Worm (Caenorhabditis elegans) whole organism, L4 larva: ENCODE measurements around the gene fzr-1.

ENCODE experiments used
- F26F4.8 ChIP-seq: fragments of 200-800 bp; sonication (Bioruptor generic); conservative IDR thresholded peaks from 2 replicates; pipeline ENCODE4 v1.3.6; 2022; ENCODE audit warnings: missing genetic modification characterization, missing compliant biosample characterization
- F44E2.7 ChIP-seq: fragments of 200-800 bp; sonication (Bioruptor generic); IDR thresholded peaks from 2 replicates; pipeline ENCODE4 v2.1.2; 2022; ENCODE audit warnings: missing genetic modification characterization, missing compliant biosample characterization
- T20F7.1 ChIP-seq: fragments of 200-800 bp; sonication (Bioruptor generic); optimal IDR thresholded peaks from 2 replicates; lab custom pipeline; 2018; ENCODE audit warnings: mild to moderate bottlenecking, missing genetic modification characterization, missing compliant biosample characterization
- Y105C5A.15 ChIP-seq: fragments of 200-800 bp; sonication (Bioruptor generic); IDR thresholded peaks from 2 replicates; pipeline ENCODE4 v1.3.6; 2022; ENCODE audit warnings: missing genetic modification characterization, missing compliant biosample characterization
- Y5F2A.4 ChIP-seq: fragments of 200-800 bp; sonication (Bioruptor generic); optimal IDR thresholded peaks from 2 replicates; lab custom pipeline; 2018; ENCODE audit warnings: mild to moderate bottlenecking, missing genetic modification characterization, missing compliant biosample characterization
- Y75B8A.6 ChIP-seq: fragments of 200-800 bp; sonication (Bioruptor generic); IDR thresholded peaks from 2 replicates; pipeline ENCODE4 v1.3.6; 2022; ENCODE audit warnings: missing genetic modification reagents, missing genetic modification characterization, missing compliant biosample characterization
- ZK337.2 ChIP-seq: fragments of 200-800 bp; sonication (Bioruptor generic); IDR thresholded peaks from 2 replicates; pipeline ENCODE4 v1.3.6; 2022; ENCODE audit warnings: missing genetic modification reagents, missing genetic modification characterization, missing compliant biosample characterization
- ZK546.5 ChIP-seq, 2 experiments: sonication (generic microtip); optimal IDR thresholded peaks; 2 replicates each; lab custom pipeline; 2017; ENCODE audit warnings: missing biosample characterization in 2 of 2, missing genetic modification characterization in 2 of 2
- aha-1 ChIP-seq: fragments of 150-350 bp; peaks from one replicate; lab custom pipeline; 2014; ENCODE audit warnings: missing biosample characterization, missing genetic modification characterization
- aly-2 ChIP-seq: sonication (generic microtip); optimal IDR thresholded peaks from 2 replicates; lab custom pipeline; 2018; ENCODE audit warnings: missing biosample characterization, missing genetic modification characterization
- ama-1 ChIP-seq: fragments of 150-350 bp; optimal IDR thresholded peaks from 2 replicates; lab custom pipeline; 2014; ENCODE audit warnings: inconsistent platforms, mixed read lengths
- ceh-32 ChIP-seq: sonication (generic microtip); optimal IDR thresholded peaks from 2 replicates; lab custom pipeline; 2016; ENCODE audit warnings: mild to moderate bottlenecking, missing genetic modification characterization, missing compliant biosample characterization; ENCODE audit not compliant: poor library complexity
- daf-8 ChIP-seq: fragments of 200-800 bp; sonication (Bioruptor generic); IDR thresholded peaks from 2 replicates; pipeline ENCODE4 v1.3.6; 2022; ENCODE audit warnings: missing genetic modification characterization, missing compliant biosample characterization
- dmd-6 ChIP-seq: fragments of 200-800 bp; sonication (Bioruptor generic); IDR thresholded peaks from 2 replicates; pipeline ENCODE4 v1.3.6; 2022; ENCODE audit warnings: missing genetic modification reagents, missing genetic modification characterization, missing compliant biosample characterization
- dmd-8 ChIP-seq: fragments of 200-800 bp; sonication (Bioruptor generic); IDR thresholded peaks from 2 replicates; pipeline ENCODE4 v1.3.6; 2022; ENCODE audit warnings: missing genetic modification characterization, missing compliant biosample characterization
- egl-43 ChIP-seq: fragments of 200-800 bp; sonication (Bioruptor generic); IDR thresholded peaks from 2 replicates; pipeline ENCODE4 v1.3.6; 2022; ENCODE audit warnings: missing genetic modification reagents, missing genetic modification characterization, missing compliant biosample characterization
- fkh-10 ChIP-seq: fragments of 150-350 bp; optimal IDR thresholded peaks from 2 replicates; lab custom pipeline; 2014; ENCODE audit warnings: missing biosample characterization, missing genetic modification reagents, missing genetic modification characterization
- fos-1 ChIP-seq: fragments of 150-350 bp; optimal IDR thresholded peaks from 2 replicates; lab custom pipeline; 2014; ENCODE audit warnings: missing biosample characterization, missing genetic modification characterization
- hif-1 ChIP-seq, 2 experiments: sonication (generic microtip); optimal IDR thresholded peaks; 2 replicates each; lab custom pipeline; 2016 to 2017; ENCODE audit warnings: missing compliant biosample characterization in 2 of 2, missing genetic modification characterization in 2 of 2, missing genetic modification reagents in 2 of 2, missing genotype in 2 of 2, mild to moderate bottlenecking in 1 of 2
- hlh-11 ChIP-seq: fragments of 200-800 bp; sonication (Bioruptor generic); optimal IDR thresholded peaks from 2 replicates; lab custom pipeline; 2018; ENCODE audit warnings: mild to moderate bottlenecking, missing genetic modification characterization, missing compliant biosample characterization
- hlh-30 ChIP-seq: sonication (generic microtip); optimal IDR thresholded peaks from 2 replicates; lab custom pipeline; 2017; ENCODE audit warnings: antibody characterized with exemption, mild to moderate bottlenecking, missing genetic modification characterization, missing compliant biosample characterization; ENCODE audit not compliant: insufficient read depth
- jun-1 ChIP-seq: fragments of 150-350 bp; optimal IDR thresholded peaks from 2 replicates; lab custom pipeline; 2014; ENCODE audit warnings: missing biosample characterization, missing genetic modification reagents, missing genetic modification characterization
- lin-15B ChIP-seq: fragments of 150-350 bp; sonication (generic microtip); optimal IDR thresholded peaks from 3 replicates; lab custom pipeline; 2014; ENCODE audit warnings: missing biosample characterization, missing genetic modification characterization
- lin-38 ChIP-seq: fragments of 200-800 bp; sonication (Bioruptor generic); IDR thresholded peaks from 2 replicates; pipeline ENCODE4 v1.3.6; 2022; ENCODE audit warnings: missing genetic modification reagents, missing genetic modification characterization, missing compliant biosample characterization
- lin-39 ChIP-seq: fragments of 150-350 bp; optimal IDR thresholded peaks from 2 replicates; lab custom pipeline; 2014; ENCODE audit warnings: missing biosample characterization, missing genetic modification reagents, missing genetic modification characterization
- lsy-2 ChIP-seq, 2 experiments: fragments of 150-350 bp in 1 of 2; sonication (generic microtip) in 1 of 2; optimal IDR thresholded peaks; 2 replicates each; lab custom pipeline; 2014 to 2017; ENCODE audit warnings: missing biosample characterization in 2 of 2, missing genetic modification characterization in 2 of 2
- madf-5 ChIP-seq, 2 experiments: fragments of 200-800 bp; sonication (Bioruptor generic); IDR thresholded peaks; 2 replicates each; pipeline ENCODE4 v1.3.6; 2022; ENCODE audit warnings: missing compliant biosample characterization in 2 of 2, missing genetic modification characterization in 2 of 2
- mdt-29 ChIP-seq: fragments of 200-800 bp; sonication (Bioruptor generic); IDR thresholded peaks from 2 replicates; pipeline ENCODE4 v1.3.6; 2022; ENCODE audit warnings: missing genetic modification reagents, missing genetic modification characterization, missing compliant biosample characterization
- mep-1 ChIP-seq: fragments of 150-350 bp; sonication (generic microtip); optimal IDR thresholded peaks from 3 replicates; lab custom pipeline; 2014; ENCODE audit warnings: missing biosample characterization, missing genetic modification characterization
- nhr-10 ChIP-seq: fragments of 150-350 bp; optimal IDR thresholded peaks from 2 replicates; lab custom pipeline; 2014; ENCODE audit warnings: missing biosample characterization, missing genetic modification characterization
- nhr-102 ChIP-seq: sonication (generic microtip); optimal IDR thresholded peaks from 2 replicates; lab custom pipeline; 2016; ENCODE audit warnings: mild to moderate bottlenecking, missing genetic modification characterization, moderate library complexity, missing compliant biosample characterization
- nhr-11 ChIP-seq: fragments of 150-350 bp; optimal IDR thresholded peaks from 2 replicates; lab custom pipeline; 2014; ENCODE audit warnings: missing biosample characterization, missing genetic modification characterization
- nhr-111 ChIP-seq: fragments of 200-800 bp; sonication (Bioruptor generic); optimal IDR thresholded peaks from 2 replicates; lab custom pipeline; 2018; ENCODE audit warnings: mild to moderate bottlenecking, missing genetic modification characterization, missing compliant biosample characterization
- nhr-28 ChIP-seq: fragments of 150-350 bp; optimal IDR thresholded peaks from 2 replicates; lab custom pipeline; 2014; ENCODE audit warnings: missing biosample characterization, missing genetic modification characterization
- nhr-41 ChIP-seq: fragments of 200-800 bp; sonication (Bioruptor generic); IDR thresholded peaks from 2 replicates; pipeline ENCODE4 v1.3.6; 2022; ENCODE audit warnings: missing genetic modification reagents, missing genetic modification characterization, missing compliant biosample characterization
- nhr-42 ChIP-seq: fragments of 200-800 bp; sonication (Bioruptor generic); IDR thresholded peaks from 2 replicates; pipeline ENCODE4 v1.3.6; 2022; ENCODE audit warnings: missing genetic modification characterization, missing compliant biosample characterization
- pha-4 ChIP-seq, 2 experiments: fragments of 150-350 bp in 1 of 2; fragments of 200-800 bp in 1 of 2; sonication (Bioruptor generic) in 1 of 2; IDR thresholded peaks in 1 of 2; optimal IDR thresholded peaks in 1 of 2; 2 replicates each; pipeline versions ENCODE4 v1.3.6 to Lab custom; 2014 to 2022; ENCODE audit warnings: missing genetic modification characterization in 2 of 2, missing genetic modification reagents in 2 of 2, missing biosample characterization in 1 of 2, missing compliant biosample characterization in 1 of 2
- pqm-1 ChIP-seq: sonication (generic microtip); optimal IDR thresholded peaks from 2 replicates; lab custom pipeline; 2017; ENCODE audit warnings: missing biosample characterization, missing genetic modification characterization
- saeg-2 ChIP-seq: fragments of 200-800 bp; sonication (Bioruptor generic); IDR thresholded peaks from 2 replicates; pipeline ENCODE4 v1.3.6; 2022; ENCODE audit warnings: missing genetic modification reagents, missing genetic modification characterization, missing compliant biosample characterization
- sdz-12 ChIP-seq: fragments of 200-800 bp; sonication (Bioruptor generic); optimal IDR thresholded peaks from 2 replicates; lab custom pipeline; 2018; ENCODE audit warnings: mild to moderate bottlenecking, missing genetic modification characterization, missing compliant biosample characterization
- set-16 ChIP-seq: fragments of 200-800 bp; sonication (Bioruptor generic); IDR thresholded peaks from 2 replicates; pipeline ENCODE4 v1.3.6; 2022; ENCODE audit warnings: missing genetic modification reagents, missing genetic modification characterization, missing compliant biosample characterization
- snpc-1.2 ChIP-seq: fragments of 200-800 bp; sonication (Bioruptor generic); IDR thresholded peaks from 2 replicates; pipeline ENCODE4 v1.3.6; 2022; ENCODE audit warnings: missing genetic modification reagents, missing genetic modification characterization, missing compliant biosample characterization
- spr-1 ChIP-seq: sonication (generic microtip); optimal IDR thresholded peaks from 2 replicates; lab custom pipeline; 2016; ENCODE audit warnings: mild to moderate bottlenecking, missing genetic modification characterization, missing compliant biosample characterization
- spr-3 ChIP-seq: fragments of 200-800 bp; sonication (Bioruptor generic); optimal IDR thresholded peaks from 2 replicates; lab custom pipeline; 2018; ENCODE audit warnings: mild to moderate bottlenecking, missing genetic modification characterization, missing compliant biosample characterization
- tag-97 ChIP-seq: fragments of 200-800 bp; sonication (Bioruptor generic); IDR thresholded peaks from 2 replicates; pipeline ENCODE4 v1.3.6; 2022; ENCODE audit warnings: missing genetic modification characterization, missing compliant biosample characterization
- tra-1 ChIP-seq: fragments of 200-800 bp; sonication (Bioruptor generic); IDR thresholded peaks from 2 replicates; pipeline ENCODE4 v1.3.6; 2022; ENCODE audit warnings: missing genetic modification reagents, missing genetic modification characterization, missing compliant biosample characterization
- unc-130 ChIP-seq: sonication (generic microtip); optimal IDR thresholded peaks from 2 replicates; lab custom pipeline; 2016; ENCODE audit warnings: missing genetic modification reagents, missing genetic modification characterization, missing compliant biosample characterization
- vab-7 ChIP-seq: fragments of 200-800 bp; sonication (Bioruptor generic); IDR thresholded peaks from 2 replicates; pipeline ENCODE4 v1.3.6; 2022; ENCODE audit warnings: missing genetic modification reagents, missing genetic modification characterization, missing compliant biosample characterization
- zag-1 ChIP-seq: fragments of 150-350 bp; optimal IDR thresholded peaks from 2 replicates; lab custom pipeline; 2014; ENCODE audit warnings: missing biosample characterization, missing genetic modification characterization
- zfp-3 ChIP-seq: fragments of 200-800 bp; sonication (Bioruptor generic); conservative IDR thresholded peaks from 2 replicates; pipeline ENCODE4 v1.3.6; 2022; ENCODE audit warnings: missing genetic modification reagents, missing genetic modification characterization, missing compliant biosample characterization
- zip-11 ChIP-seq: fragments of 200-800 bp; sonication (Bioruptor generic); IDR thresholded peaks from 2 replicates; pipeline ENCODE4 v1.3.6; 2022; ENCODE audit warnings: missing genetic modification characterization, missing compliant biosample characterization
- ztf-7 ChIP-seq: fragments of 150-350 bp; optimal IDR thresholded peaks from 2 replicates; lab custom pipeline; 2014; ENCODE audit warnings: missing biosample characterization, missing genetic modification characterization

Gene fzr-1

ce11 chrII:9601069-9601468, 43.2 kb downstream of the fzr-1 start (continued):
- no peak for TF ChIP-seq lin-15B (tag; lab: Kevin White, UChicago)
- no peak for TF ChIP-seq Y105C5A.15 (GFP tag; lab: Robert Waterston, UW)
- TF ChIP-seq nhr-28 (tag; lab: Kevin White, UChicago): peak; percentile 91
- no peak for TF ChIP-seq Y5F2A.4 (GFP tag; lab: Kevin White, UChicago)
- TF ChIP-seq ama-1 (lab: Kevin White, UChicago): no peak
- no peak for TF ChIP-seq pha-4 (GFP tag; IDR thresholded peaks at IDR 0.05; lab: Robert Waterston, UW)
- TF ChIP-seq pha-4 (tag; optimal IDR thresholded peaks at IDR 0.05; lab: Kevin White, UChicago): no peak
- no peak for TF ChIP-seq zip-11 (GFP tag; lab: Robert Waterston, UW)
- no peak for TF ChIP-seq madf-5 (GFP tag; IDR thresholded peaks at IDR 0.05; lab: Robert Waterston, UW)
- no peak for TF ChIP-seq Y75B8A.6 (GFP tag; lab: Robert Waterston, UW)
- no peak for TF ChIP-seq vab-7 (GFP tag; lab: Robert Waterston, UW)
- no peak for TF ChIP-seq aly-2 (tag; lab: Kevin White, UChicago)
- no peak for TF ChIP-seq ZK546.5 (tag; optimal IDR thresholded peaks at IDR 0.05; lab: Kevin White, UChicago)
- TF ChIP-seq egl-43: no peak
- TF ChIP-seq lin-38 (GFP tag; lab: Robert Waterston, UW): peak; percentile 20; the same call in 1 of the 2 replicates
- TF ChIP-seq T20F7.1 (GFP tag; lab: Kevin White, UChicago): no peak
- TF ChIP-seq hlh-11: peak; percentile 88
- no peak for TF ChIP-seq set-16 (GFP tag; lab: Robert Waterston, UW)
- no peak for TF ChIP-seq zfp-3
- peak; percentile 96 for TF ChIP-seq nhr-11 (tag; lab: Kevin White, UChicago)
- no peak for TF ChIP-seq ztf-7 (tag; lab: Kevin White, UChicago)
- TF ChIP-seq spr-3: no peak
- TF ChIP-seq fos-1 (tag; lab: Kevin White, UChicago): no peak
- no peak for TF ChIP-seq tag-97
- TF ChIP-seq hif-1 (tag; optimal IDR thresholded peaks at IDR 0.05; lab: Kevin White, UChicago): peak in 1 of 2 experiments; percentile 37
- TF ChIP-seq nhr-102 (tag; lab: Kevin White, UChicago): peak; percentile 49
- no peak for TF ChIP-seq jun-1
- TF ChIP-seq mdt-29 (GFP tag; lab: Robert Waterston, UW): no peak
- TF ChIP-seq nhr-41 (GFP tag; lab: Robert Waterston, UW): no peak
- 0 out of 2 replicates have a peak, but pooled peaks have one; percentile 10 for TF ChIP-seq tra-1 (GFP tag; lab: Robert Waterston, UW)
- TF ChIP-seq lin-39 (tag; lab: Kevin White, UChicago): no peak
- no peak for TF ChIP-seq unc-130 (GFP tag; lab: Kevin White, UChicago)
- TF ChIP-seq daf-8 (GFP tag; lab: Robert Waterston, UW): no peak
- 0 out of 2 replicates have a peak, but pooled peaks have one; percentile 18 for TF ChIP-seq saeg-2 (GFP tag; lab: Robert Waterston, UW)
- TF ChIP-seq fkh-10 (GFP tag; lab: Kevin White, UChicago): no peak
- TF ChIP-seq sdz-12 (GFP tag; lab: Kevin White, UChicago): no peak
- TF ChIP-seq nhr-111 (GFP tag; lab: Kevin White, UChicago): no peak
- TF ChIP-seq ceh-32 (tag; lab: Kevin White, UChicago): no peak
- TF ChIP-seq nhr-42: no peak
- no peak for TF ChIP-seq F44E2.7 (GFP tag; lab: Robert Waterston, UW)
- 0 out of 2 replicates have a peak, but pooled peaks have one; percentile 53 for TF ChIP-seq dmd-8 (GFP tag; lab: Robert Waterston, UW)
- no peak for TF ChIP-seq F26F4.8
- TF ChIP-seq pqm-1 (tag; lab: Kevin White, UChicago): peak; percentile 28
- no peak for TF ChIP-seq zag-1 (tag; lab: Kevin White, UChicago)
- TF ChIP-seq spr-1 (tag; lab: Kevin White, UChicago): no peak
- TF ChIP-seq snpc-1.2 (GFP tag; lab: Robert Waterston, UW): no peak
- peak; percentile 91 for TF ChIP-seq hlh-30 (tag; lab: Kevin White, UChicago)
- peak; percentile 66 for TF ChIP-seq mep-1 (tag; lab: Kevin White, UChicago)
- no peak for TF ChIP-seq ZK337.2
- TF ChIP-seq nhr-10: peak; percentile 74
- peak; percentile 94 for TF ChIP-seq dmd-6
- peak in 1 of 2 experiments; percentile 60 for TF ChIP-seq lsy-2 (tag; optimal IDR thresholded peaks at IDR 0.05; lab: Kevin White, UChicago)
- peak; percentile 95 for TF ChIP-seq aha-1 (tag; lab: Kevin White, UChicago)
